Worm (Caenorhabditis elegans): ENCODE measurements around the gene sta-2.

sta-2 gene

ce11 chrV:9771970-9772369 is 31.0 kb downstream of the sta-2 start, which contains the start of gene F46B6.2:
Gene F46B6.2, plus strand, starts transcription at chrV:9772285.
- TF ChIP-seq unc-39 (tag; optimal IDR thresholded peaks at IDR 0.05) (no peak), ztf-11 (tag; optimal IDR thresholded peaks at IDR 0.05) (no peak), mml-1 (tag; optimal IDR thresholded peaks at IDR 0.05) (no peak), nhr-12 (tag; optimal IDR thresholded peaks at IDR 0.05) (no peak), nhr-43 (tag; optimal IDR thresholded peaks at IDR 0.05; ENCODE audit: poor library complexity, severe bottlenecking) (no peak), mdl-1 (tag; optimal IDR thresholded peaks at IDR 0.05) (no peak), eor-1 (tag; optimal IDR thresholded peaks at IDR 0.05) (no peak)

ce11 chrV:9775734-9776133 is 34.7 kb downstream of the sta-2 start, which contains the start of gene F46B6.12:
Gene F46B6.12, minus strand, starts transcription at chrV:9775834.
- TF ChIP-seq ceh-9 (tag; optimal IDR thresholded peaks at IDR 0.05) (no peak), nhr-76 (tag; optimal IDR thresholded peaks at IDR 0.05) (no peak), pha-4 (tag; optimal IDR thresholded peaks at IDR 0.05) (no peak), fkh-2 (tag; optimal IDR thresholded peaks at IDR 0.05) (no peak), tbx-2 (tag; optimal IDR thresholded peaks at IDR 0.05) (no peak), nhr-11 (tag; optimal IDR thresholded peaks at IDR 0.05) (no peak), elt-2 (tag; optimal IDR thresholded peaks at IDR 0.05) (no peak), ama-1 (optimal IDR thresholded peaks at IDR 0.05) (no peak), nhr-77 (tag; optimal IDR thresholded peaks at IDR 0.05) (no peak), lin-39 (tag; optimal IDR thresholded peaks at IDR 0.05) (no peak), hmg-11 (tag; optimal IDR thresholded peaks at IDR 0.05) (no peak)

ce11 chrV:9777645-9778044 is 36.6 kb downstream of the sta-2 start, which contains the start of gene smg-4:
Gene smg-4, minus strand, starts transcription at chrV:9777745.
- no peak for TF ChIP-seq ceh-82 (tag; optimal IDR thresholded peaks at IDR 0.05)
- TF ChIP-seq sea-2 (GFP tag; optimal IDR thresholded peaks at IDR 0.05) = no peak
- TF ChIP-seq nhr-43 (tag; optimal IDR thresholded peaks at IDR 0.05; ENCODE audit: poor library complexity, severe bottlenecking) = no peak
- no peak for TF ChIP-seq fkh-2 (tag; optimal IDR thresholded peaks at IDR 0.05)
- no peak for TF ChIP-seq elt-3 (tag; optimal IDR thresholded peaks at IDR 0.05)
- TF ChIP-seq nhr-237 (tag; optimal IDR thresholded peaks at IDR 0.05) = no peak
- no peak for TF ChIP-seq elt-2 (tag; optimal IDR thresholded peaks at IDR 0.05)
- TF ChIP-seq unc-62 (GFP tag; optimal IDR thresholded peaks at IDR 0.05) = no peak

- TF ChIP-seq daf-12 (tag; optimal IDR thresholded peaks at IDR 0.05) = no peak
- TF ChIP-seq nfya-1 (tag; optimal IDR thresholded peaks at IDR 0.05; ENCODE audit: insufficient read depth) = no peak
These were observed 38.4 kb downstream of the sta-2 start, which contains the start of gene F46B6.4 for ce11 chrV:9779418-9779817. Gene F46B6.4, minus strand, starts transcription at chrV:9779518.

ce11 chrV:9782045-9782444 is 41.0 kb downstream of the sta-2 start:
- no peak for TF ChIP-seq fos-1 (tag; optimal IDR thresholded peaks at IDR 0.05)
- TF ChIP-seq fkh-2 (tag; optimal IDR thresholded peaks at IDR 0.05) = no peak

- TF ChIP-seq nhr-43 (tag; optimal IDR thresholded peaks at IDR 0.05; ENCODE audit: poor library complexity, severe bottlenecking) = no peak
- no peak for TF ChIP-seq zag-1 (tag; optimal IDR thresholded peaks at IDR 0.05)
- TF ChIP-seq jun-1 (tag; optimal IDR thresholded peaks at IDR 0.05) = no peak
- no peak for TF ChIP-seq pha-4 (tag; optimal IDR thresholded peaks at IDR 0.05)
These were observed 42.0 kb downstream of the sta-2 start, which contains the start of gene F46B6.5 for ce11 chrV:9782969-9783368. Gene F46B6.5, minus strand, starts transcription at chrV:9783069.

ce11 chrV:9784215-9784614 is 43.2 kb downstream of the sta-2 start:
- TF ChIP-seq unc-39 (tag; optimal IDR thresholded peaks at IDR 0.05) (no peak), ZK546.5 (tag; optimal IDR thresholded peaks at IDR 0.05) (no peak), nhr-23 (tag; optimal IDR thresholded peaks at IDR 0.05) (no peak), eor-1 (tag; optimal IDR thresholded peaks at IDR 0.05) (no peak), elt-3 (tag; optimal IDR thresholded peaks at IDR 0.05) (no peak), zag-1 (tag; optimal IDR thresholded peaks at IDR 0.05) (no peak), ztf-11 (tag; optimal IDR thresholded peaks at IDR 0.05) (no peak), ceh-9 (tag; optimal IDR thresholded peaks at IDR 0.05) (no peak)
